Worm (Caenorhabditis elegans) whole organism, late embryonic: ENCODE measurements around the gene C38C3.4.

Experiments
- C08G9.2 ChIP-seq: sonication (generic microtip); optimal IDR thresholded peaks from 2 replicates; lab custom pipeline; 2016; ENCODE audit warnings: mild to moderate bottlenecking, missing genetic modification characterization, moderate library complexity, missing compliant biosample characterization
- F13H6.1 ChIP-seq: sonication (generic microtip); optimal IDR thresholded peaks from 2 replicates; lab custom pipeline; 2016; ENCODE audit warnings: missing genetic modification characterization, missing compliant biosample characterization
- K02D7.2 ChIP-seq: sonication (generic microtip); optimal IDR thresholded peaks from 2 replicates; lab custom pipeline; 2017; ENCODE audit warnings: mild to moderate bottlenecking, missing genetic modification characterization, missing compliant biosample characterization
- ahr-1 ChIP-seq: sonication (generic microtip); optimal IDR thresholded peaks from 2 replicates; lab custom pipeline; 2016; ENCODE audit warnings: missing genetic modification characterization, missing compliant biosample characterization
- ceh-18 ChIP-seq: sonication (generic microtip); optimal IDR thresholded peaks from 2 replicates; lab custom pipeline; 2016; ENCODE audit warnings: missing genetic modification characterization, missing compliant biosample characterization
- ceh-2 ChIP-seq: sonication (generic microtip); optimal IDR thresholded peaks from 2 replicates; lab custom pipeline; 2016; ENCODE audit warnings: missing genotype, missing genetic modification characterization, missing compliant biosample characterization
- ceh-22 ChIP-seq: sonication (generic microtip); optimal IDR thresholded peaks from 2 replicates; lab custom pipeline; 2017; ENCODE audit warnings: missing biosample characterization, missing genetic modification characterization
- ceh-34 ChIP-seq: sonication (generic microtip); optimal IDR thresholded peaks from 2 replicates; lab custom pipeline; 2016; ENCODE audit warnings: mild to moderate bottlenecking, missing genetic modification characterization, missing compliant biosample characterization
- ceh-48 ChIP-seq: sonication (generic microtip); optimal IDR thresholded peaks from 2 replicates; lab custom pipeline; 2016; ENCODE audit warnings: missing genetic modification characterization, inconsistent platforms, missing compliant biosample characterization
- ceh-6 ChIP-seq: fragments of 200-800 bp; sonication (Bioruptor generic); optimal IDR thresholded peaks from 2 replicates; lab custom pipeline; 2018; ENCODE audit warnings: mild to moderate bottlenecking, missing genetic modification characterization, missing compliant biosample characterization
- ceh-9 ChIP-seq: sonication (generic microtip); optimal IDR thresholded peaks from 2 replicates; lab custom pipeline; 2016; ENCODE audit warnings: mild to moderate bottlenecking, missing genetic modification characterization, inconsistent platforms, missing compliant biosample characterization
- dmd-4 ChIP-seq: sonication (generic microtip); optimal IDR thresholded peaks from 2 replicates; lab custom pipeline; 2016; ENCODE audit warnings: borderline replicate concordance, missing genetic modification characterization, missing compliant biosample characterization
- dve-1 ChIP-seq: sonication (generic microtip); optimal IDR thresholded peaks from 2 replicates; lab custom pipeline; 2017; ENCODE audit warnings: antibody characterized with exemption, mild to moderate bottlenecking, missing genetic modification characterization, missing compliant biosample characterization
- elt-4 ChIP-seq: sonication (generic microtip); optimal IDR thresholded peaks from 2 replicates; lab custom pipeline; 2016; ENCODE audit warnings: missing genetic modification characterization, missing compliant biosample characterization
- ets-4 ChIP-seq: sonication (generic microtip); optimal IDR thresholded peaks from 2 replicates; lab custom pipeline; 2016; ENCODE audit warnings: missing genetic modification characterization, missing compliant biosample characterization
- eyg-1 ChIP-seq: sonication (generic microtip); optimal IDR thresholded peaks from 2 replicates; lab custom pipeline; 2016; ENCODE audit warnings: missing genotype, missing genetic modification characterization, missing compliant biosample characterization
- fkh-6 ChIP-seq: sonication (generic microtip); optimal IDR thresholded peaks from 2 replicates; lab custom pipeline; 2016; ENCODE audit warnings: missing genetic modification characterization, missing compliant biosample characterization
- gmeb-2 ChIP-seq: sonication (generic microtip); optimal IDR thresholded peaks from 2 replicates; lab custom pipeline; 2016; ENCODE audit warnings: missing genetic modification characterization, inconsistent platforms, missing compliant biosample characterization
- hlh-15 ChIP-seq: sonication (generic microtip); optimal IDR thresholded peaks from 2 replicates; lab custom pipeline; 2016; ENCODE audit warnings: missing genetic modification characterization, missing compliant biosample characterization
- hlh-30 ChIP-seq: sonication (generic microtip); optimal IDR thresholded peaks from 2 replicates; lab custom pipeline; 2017; ENCODE audit warnings: antibody characterized with exemption, missing genetic modification characterization, missing compliant biosample characterization; ENCODE audit not compliant: insufficient read depth
- hlh-6 ChIP-seq: sonication (generic microtip); optimal IDR thresholded peaks from 2 replicates; lab custom pipeline; 2016; ENCODE audit warnings: missing genotype, missing genetic modification characterization, missing compliant biosample characterization
- lim-6 ChIP-seq: sonication (generic microtip); optimal IDR thresholded peaks from 2 replicates; lab custom pipeline; 2016; ENCODE audit warnings: missing genetic modification characterization, missing compliant biosample characterization
- lin-11 ChIP-seq: fragments of 200-800 bp; sonication (Bioruptor generic); optimal IDR thresholded peaks from 2 replicates; lab custom pipeline; 2018; ENCODE audit warnings: mild to moderate bottlenecking, missing genetic modification characterization, missing compliant biosample characterization
- madf-2 ChIP-seq: sonication (generic microtip); optimal IDR thresholded peaks from 2 replicates; lab custom pipeline; 2017; ENCODE audit warnings: missing genetic modification characterization, missing compliant biosample characterization
- nfya-1 ChIP-seq: sonication (generic microtip); optimal IDR thresholded peaks from 2 replicates; lab custom pipeline; 2017; ENCODE audit warnings: missing genetic modification characterization, mild to moderate bottlenecking, missing compliant biosample characterization, antibody characterized with exemption, moderate library complexity
- nhr-11 ChIP-seq: fragments of 150-350 bp; optimal IDR thresholded peaks from 2 replicates; lab custom pipeline; 2014; ENCODE audit warnings: missing biosample characterization, missing genetic modification characterization
- nhr-232 ChIP-seq: sonication (generic microtip); optimal IDR thresholded peaks from 2 replicates; lab custom pipeline; 2016; ENCODE audit warnings: missing genetic modification characterization, missing compliant biosample characterization
- npax-4 ChIP-seq: sonication (generic microtip); optimal IDR thresholded peaks from 2 replicates; lab custom pipeline; 2016; ENCODE audit warnings: missing genetic modification characterization, missing compliant biosample characterization
- pat-9 ChIP-seq: fragments of 200-800 bp; sonication (Bioruptor generic); optimal IDR thresholded peaks from 2 replicates; lab custom pipeline; 2018; ENCODE audit warnings: mild to moderate bottlenecking, missing genetic modification characterization, moderate library complexity, missing compliant biosample characterization
- pha-2 ChIP-seq: sonication (generic microtip); optimal IDR thresholded peaks from 2 replicates; lab custom pipeline; 2017; ENCODE audit warnings: mild to moderate bottlenecking, missing genetic modification characterization, missing compliant biosample characterization
- pha-4 ChIP-seq: fragments of 150-350 bp; optimal IDR thresholded peaks from 2 replicates; lab custom pipeline; 2018; ENCODE audit warnings: missing biosample characterization, missing genetic modification reagents, missing genetic modification characterization
- sox-2 ChIP-seq: fragments of 200-800 bp; sonication (Bioruptor generic); IDR thresholded peaks from 2 replicates; pipeline ENCODE4 v1.3.6; 2022; ENCODE audit warnings: missing genetic modification reagents, missing genetic modification characterization, missing compliant biosample characterization
- tbx-2 ChIP-seq: sonication (generic microtip); optimal IDR thresholded peaks from 2 replicates; lab custom pipeline; 2016; ENCODE audit warnings: missing genetic modification characterization, missing compliant biosample characterization
- ttx-3 ChIP-seq: sonication (generic microtip); optimal IDR thresholded peaks from 2 replicates; lab custom pipeline; 2016; ENCODE audit warnings: missing genetic modification reagents, missing genetic modification characterization, missing compliant biosample characterization
- unc-42 ChIP-seq: sonication (generic microtip); optimal IDR thresholded peaks from 2 replicates; lab custom pipeline; 2016; ENCODE audit warnings: missing genotype, missing genetic modification characterization, missing compliant biosample characterization
- unc-55 ChIP-seq: sonication (generic microtip); optimal IDR thresholded peaks from 2 replicates; lab custom pipeline; 2017; ENCODE audit warnings: missing biosample characterization, missing genetic modification reagents, missing genetic modification characterization
- ztf-16 ChIP-seq: sonication (generic microtip); optimal IDR thresholded peaks from 2 replicates; lab custom pipeline; 2017; ENCODE audit warnings: missing genetic modification characterization, missing compliant biosample characterization

The C38C3.4 gene

DNA sequence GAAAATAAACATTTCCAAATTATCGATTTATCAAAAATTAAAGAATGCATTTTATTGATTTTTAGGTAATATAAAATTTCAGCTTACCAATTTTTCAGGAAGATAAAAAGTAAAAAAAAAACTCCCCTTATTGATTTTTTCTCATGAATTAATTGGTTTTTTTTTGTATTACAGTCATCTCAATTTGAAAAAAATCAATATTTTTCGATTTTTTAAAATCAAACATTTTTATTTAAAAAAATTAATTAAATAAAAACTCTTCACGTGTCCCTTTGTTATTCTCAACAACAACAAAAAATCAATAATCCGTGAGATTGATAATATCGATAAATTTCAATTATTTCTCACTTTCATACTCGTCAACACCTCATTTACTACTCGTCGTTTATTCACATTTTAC lies 13.5 kb downstream of the C38C3.4 start, which contains the start of gene C38C3.3:
TSS of gene C38C3.3 (plus strand) at position 301 of the 400 bp plus-strand sequence.
- TF ChIP-seq unc-55 (GFP tag; lab: Kevin White, UChicago) (no peak), nhr-11 (no peak), hlh-30 (tag; lab: Kevin White, UChicago) (no peak), ceh-2 (no peak), unc-42 (tag; lab: Kevin White, UChicago) (no peak), ceh-6 (GFP tag; lab: Kevin White, UChicago) (no peak), hlh-15 (tag; lab: Kevin White, UChicago) (no peak), pha-4 (tag; lab: Kevin White, UChicago) (no peak), F13H6.1 (tag; lab: Kevin White, UChicago) (no peak), hlh-6 (tag; lab: Kevin White, UChicago) (no peak), fkh-6 (tag; lab: Kevin White, UChicago) (no peak), ttx-3 (tag; lab: Kevin White, UChicago) (no peak), ceh-18 (tag; lab: Kevin White, UChicago) (no peak), pha-2 (tag; lab: Kevin White, UChicago) (no peak), nfya-1 (tag; lab: Kevin White, UChicago) (no peak), nhr-232 (tag; lab: Kevin White, UChicago) (no peak), ceh-9 (no peak), elt-4 (tag; lab: Kevin White, UChicago) (no peak), K02D7.2 (tag; lab: Kevin White, UChicago) (no peak), gmeb-2 (tag; lab: Kevin White, UChicago) (no peak)

DNA sequence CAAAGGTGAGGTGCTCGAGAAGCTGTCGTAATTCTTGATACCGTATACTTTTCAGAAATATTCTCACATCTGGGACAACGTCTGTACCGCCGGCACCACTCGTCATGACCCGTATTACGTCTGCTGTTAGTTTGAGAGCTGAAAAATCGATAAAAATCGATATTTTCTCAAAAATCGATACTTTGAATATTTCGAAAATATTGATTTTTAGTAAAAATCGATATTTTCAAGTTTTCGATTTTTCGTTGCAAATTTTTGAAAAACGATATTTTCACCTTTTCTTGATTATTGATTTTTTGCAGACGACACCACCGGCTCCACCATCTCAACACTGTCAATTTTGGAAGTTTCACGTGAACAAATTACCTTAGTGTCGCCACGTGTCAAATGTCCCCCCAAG lies 13.9 kb downstream of the C38C3.4 start:
- TF ChIP-seq fkh-6 (tag; lab: Kevin White, UChicago) (no peak), ceh-48 (tag; lab: Kevin White, UChicago) (peak; percentile 16)
- TF ChIP-seq, all 69 proteins: peak for 1

DNA sequence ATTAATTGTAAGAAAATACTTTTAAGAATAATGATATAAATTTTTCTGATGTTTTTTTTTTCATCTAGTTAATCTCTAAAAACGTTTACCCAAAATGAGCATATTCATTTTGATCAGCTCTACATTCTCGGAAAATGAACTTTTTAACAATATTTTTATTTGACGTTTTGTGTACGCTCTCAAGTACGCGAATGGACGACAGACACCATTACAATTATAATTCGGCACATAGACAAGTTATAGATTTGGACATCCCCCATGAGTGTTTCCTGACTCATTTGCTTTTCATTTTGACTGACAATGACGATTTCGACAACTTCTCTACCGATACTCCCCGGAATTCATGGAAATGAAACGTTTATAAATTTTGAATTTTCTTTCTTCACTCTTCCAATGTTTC lies 17.3 kb downstream of the C38C3.4 start, which contains the start of gene sru-27:
TSS of gene sru-27 (plus strand) at position 301 of the 400 bp plus-strand sequence.
- TF ChIP-seq ahr-1 (tag; lab: Kevin White, UChicago) (no peak), C08G9.2 (tag; lab: Kevin White, UChicago) (no peak), pat-9 (tag; lab: Kevin White, UChicago) (no peak), ceh-34 (tag; lab: Kevin White, UChicago) (no peak), madf-2 (tag; lab: Kevin White, UChicago) (no peak), nfya-1 (tag; lab: Kevin White, UChicago) (no peak), ceh-22 (tag; lab: Kevin White, UChicago) (no peak), ets-4 (tag; lab: Kevin White, UChicago) (no peak), lim-6 (tag; lab: Kevin White, UChicago) (no peak), sox-2 (GFP tag; lab: Robert Waterston, UW) (no peak), lin-11 (tag; lab: Kevin White, UChicago) (no peak), dve-1 (no peak), dmd-4 (tag; lab: Kevin White, UChicago) (no peak)

DNA sequence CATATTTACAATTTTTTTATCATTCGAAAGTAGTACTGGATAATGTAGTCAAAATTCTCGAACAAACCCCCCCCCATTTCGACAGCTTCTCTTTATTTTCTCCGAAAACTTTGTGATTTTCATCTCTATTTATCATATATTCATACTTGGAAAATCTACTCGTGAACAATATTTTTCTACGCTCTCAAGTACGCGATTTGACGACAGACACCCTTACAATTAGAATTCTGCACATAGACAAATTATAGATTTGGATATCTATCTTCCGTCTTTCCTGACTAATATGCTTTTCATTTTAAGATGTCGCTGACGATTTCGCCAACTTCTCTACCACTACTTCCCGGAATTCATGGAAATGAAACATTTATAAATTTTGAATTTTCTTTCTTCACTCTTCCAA lies 24.2 kb downstream of the C38C3.4 start, which contains the start of gene sru-28:
TSS of gene sru-28 (plus strand) at position 301 of the 400 bp plus-strand sequence.
- TF ChIP-seq dve-1 (no peak), ztf-16 (tag; lab: Kevin White, UChicago) (no peak), hlh-30 (tag; lab: Kevin White, UChicago) (no peak), fkh-6 (tag; lab: Kevin White, UChicago) (no peak), ahr-1 (tag; lab: Kevin White, UChicago) (no peak), gmeb-2 (tag; lab: Kevin White, UChicago) (no peak), lin-11 (tag; lab: Kevin White, UChicago) (no peak), tbx-2 (tag; lab: Kevin White, UChicago) (no peak), npax-4 (no peak), pha-2 (tag; lab: Kevin White, UChicago) (no peak), unc-42 (tag; lab: Kevin White, UChicago) (no peak), ttx-3 (tag; lab: Kevin White, UChicago) (no peak), eyg-1 (no peak), ceh-9 (no peak)
